Fruit fly (Drosophila melanogaster): Measurements from ENCODE around the gene anchor.

anchor gene

dm6 chr3L:17657728-17658379, 36.2 kb downstream of the anchor start:
- TF ChIP-seq kay (GFP tag; ENCODE audit: borderline replicate concordance), result no peak
- TF ChIP-seq ovo (GFP tag; optimal IDR thresholded peaks at IDR 0.05), result no peak
- TF ChIP-seq CG14711 (tag; optimal IDR thresholded peaks at IDR 0.05), result peak; percentile 37
- peak; percentile 50 for TF ChIP-seq CG12768 (GFP tag; optimal IDR thresholded peaks at IDR 0.05)
- peak; percentile 58 for TF ChIP-seq CG5204 (GFP tag; optimal IDR thresholded peaks at IDR 0.05)
- TF ChIP-seq toe (GFP tag; optimal IDR thresholded peaks at IDR 0.05), result peak; percentile 17
- TF ChIP-seq Hr96 (GFP tag; optimal IDR thresholded peaks at IDR 0.05), result no peak
- TF ChIP-seq CG7101 (tag; optimal IDR thresholded peaks at IDR 0.05), result peak; percentile 55
- TF ChIP-seq cic (GFP tag; optimal IDR thresholded peaks at IDR 0.05), result peak; percentile 19
- TF ChIP-seq CG7045 (GFP tag; optimal IDR thresholded peaks at IDR 0.05), result peak; percentile 80
- no peak for TF ChIP-seq Clk (GFP tag; optimal IDR thresholded peaks at IDR 0.05)
- no peak for TF ChIP-seq cnc (optimal IDR thresholded peaks at IDR 0.05)
- no peak for TF ChIP-seq CG1620 (GFP tag; optimal IDR thresholded peaks at IDR 0.05)
- TF ChIP-seq Crg-1 (GFP tag; optimal IDR thresholded peaks at IDR 0.05), result peak; percentile 32
- TF ChIP-seq bab1 (GFP tag; optimal IDR thresholded peaks at IDR 0.05), result peak; percentile 4
- peak; percentile 14 for TF ChIP-seq Mnt (GFP tag; optimal IDR thresholded peaks at IDR 0.05)
- peak; percentile 75 for TF ChIP-seq CG33017 (tag; optimal IDR thresholded peaks at IDR 0.05)
- peak; percentile 39 for TF ChIP-seq tj (GFP tag; optimal IDR thresholded peaks at IDR 0.05)
- TF ChIP-seq CG11617 (GFP tag; optimal IDR thresholded peaks at IDR 0.05), result peak; percentile 44

- TF ChIP-seq cnc (optimal IDR thresholded peaks at IDR 0.05) (no peak), kay (GFP tag; ENCODE audit: borderline replicate concordance) (no peak), CG7045 (GFP tag; optimal IDR thresholded peaks at IDR 0.05) (peak; percentile 68), toe (GFP tag; optimal IDR thresholded peaks at IDR 0.05) (peak; percentile 6), CG12768 (GFP tag; optimal IDR thresholded peaks at IDR 0.05) (peak; percentile 1), Hr96 (GFP tag; optimal IDR thresholded peaks at IDR 0.05) (peak; percentile 62), cic (GFP tag; optimal IDR thresholded peaks at IDR 0.05) (peak; percentile 25), tj (GFP tag; optimal IDR thresholded peaks at IDR 0.05) (no peak), pad (GFP tag; optimal IDR thresholded peaks at IDR 0.05) (peak; percentile 95), CG1620 (GFP tag; optimal IDR thresholded peaks at IDR 0.05) (peak; percentile 25), bab1 (GFP tag; optimal IDR thresholded peaks at IDR 0.05) (peak; percentile 87), CG33017 (tag; optimal IDR thresholded peaks at IDR 0.05) (peak; percentile 79), Mnt (GFP tag; optimal IDR thresholded peaks at IDR 0.05) (peak; percentile 21), Crg-1 (GFP tag; optimal IDR thresholded peaks at IDR 0.05) (peak; percentile 46), CG14711 (tag; optimal IDR thresholded peaks at IDR 0.05) (peak; percentile 81), CG7101 (tag; optimal IDR thresholded peaks at IDR 0.05) (peak; percentile 87), CG11617 (GFP tag; optimal IDR thresholded peaks at IDR 0.05) (peak; percentile 55), ovo (GFP tag; optimal IDR thresholded peaks at IDR 0.05) (peak; percentile 100), CG5204 (GFP tag; optimal IDR thresholded peaks at IDR 0.05) (peak; percentile 63), Clk (GFP tag; optimal IDR thresholded peaks at IDR 0.05) (no peak)
These were observed 37.0 kb downstream of the anchor start for dm6 chr3L:17658423-17659267.

dm6 chr3L:17659268-17659589, 37.6 kb downstream of the anchor start:
- TF ChIP-seq Hr96 (GFP tag; optimal IDR thresholded peaks at IDR 0.05) (no peak), bab1 (GFP tag; optimal IDR thresholded peaks at IDR 0.05) (no peak), Mnt (GFP tag; optimal IDR thresholded peaks at IDR 0.05) (peak; percentile 11), tj (GFP tag; optimal IDR thresholded peaks at IDR 0.05) (no peak), cic (GFP tag; optimal IDR thresholded peaks at IDR 0.05) (peak; percentile 88), CG33017 (tag; optimal IDR thresholded peaks at IDR 0.05) (no peak), CG7101 (tag; optimal IDR thresholded peaks at IDR 0.05) (no peak), toe (GFP tag; optimal IDR thresholded peaks at IDR 0.05) (no peak), kay (GFP tag; ENCODE audit: borderline replicate concordance) (no peak), CG7045 (GFP tag; optimal IDR thresholded peaks at IDR 0.05) (peak; percentile 6), CG14711 (tag; optimal IDR thresholded peaks at IDR 0.05) (no peak), cnc (optimal IDR thresholded peaks at IDR 0.05) (no peak), CG5204 (GFP tag; optimal IDR thresholded peaks at IDR 0.05) (no peak), Clk (GFP tag; optimal IDR thresholded peaks at IDR 0.05) (no peak), ovo (GFP tag; optimal IDR thresholded peaks at IDR 0.05) (peak; percentile 27), CG11617 (GFP tag; optimal IDR thresholded peaks at IDR 0.05) (no peak), Crg-1 (GFP tag; optimal IDR thresholded peaks at IDR 0.05) (peak; percentile 66), CG1620 (GFP tag; optimal IDR thresholded peaks at IDR 0.05) (no peak), pad (GFP tag; optimal IDR thresholded peaks at IDR 0.05) (no peak), CG12768 (GFP tag; optimal IDR thresholded peaks at IDR 0.05) (peak; percentile 29)

dm6 chr3L:17663647-17664046, 42.0 kb downstream of the anchor start:
- TF ChIP-seq bab1 (GFP tag; optimal IDR thresholded peaks at IDR 0.05) (no peak), pad (GFP tag; optimal IDR thresholded peaks at IDR 0.05) (no peak)

- TF ChIP-seq bab1 (GFP tag; optimal IDR thresholded peaks at IDR 0.05) (no peak), cic (GFP tag; optimal IDR thresholded peaks at IDR 0.05) (peak; percentile 96), Hr96 (GFP tag; optimal IDR thresholded peaks at IDR 0.05) (peak; percentile 12), Clk (GFP tag; optimal IDR thresholded peaks at IDR 0.05) (no peak), CG7045 (GFP tag; optimal IDR thresholded peaks at IDR 0.05) (peak; percentile 24), CG7101 (tag; optimal IDR thresholded peaks at IDR 0.05) (peak; percentile 5), Crg-1 (GFP tag; optimal IDR thresholded peaks at IDR 0.05) (peak; percentile 32), toe (GFP tag; optimal IDR thresholded peaks at IDR 0.05) (no peak), CG11617 (GFP tag; optimal IDR thresholded peaks at IDR 0.05) (peak; percentile 5), CG14711 (tag; optimal IDR thresholded peaks at IDR 0.05) (peak; percentile 6), pad (GFP tag; optimal IDR thresholded peaks at IDR 0.05) (peak; percentile 25), kay (GFP tag; ENCODE audit: borderline replicate concordance) (peak; percentile 52), CG5204 (GFP tag; optimal IDR thresholded peaks at IDR 0.05) (peak; percentile 6), Mnt (GFP tag; optimal IDR thresholded peaks at IDR 0.05) (peak; percentile 66), CG12768 (GFP tag; optimal IDR thresholded peaks at IDR 0.05) (peak; percentile 79), tj (GFP tag; optimal IDR thresholded peaks at IDR 0.05) (peak; percentile 53), CG33017 (tag; optimal IDR thresholded peaks at IDR 0.05) (no peak), ovo (GFP tag; optimal IDR thresholded peaks at IDR 0.05) (peak; percentile 55)
These were observed 43.5 kb downstream of the anchor start for dm6 chr3L:17665084-17665576.
